Fruit fly (Drosophila melanogaster) whole organism, pupa: ENCODE measurements around the gene Sidpn.

Source experiments
- CG17806 ChIP-seq: fragments of 200-800 bp; sonication (Bioruptor generic); optimal IDR thresholded peaks from 2 replicates; lab custom pipeline; 2018; ENCODE audit warnings: missing biosample characterization, mild to moderate bottlenecking, missing genetic modification characterization, moderate library complexity
- CG8301 ChIP-seq: fragments of 200-800 bp; sonication (Bioruptor generic); optimal IDR thresholded peaks from 2 replicates; lab custom pipeline; 2018; ENCODE audit warnings: missing biosample characterization, mild to moderate bottlenecking, missing genetic modification characterization
- Pif1A ChIP-seq: fragments of 200-800 bp; sonication (Bioruptor generic); optimal IDR thresholded peaks from 3 replicates; lab custom pipeline; 2016; ENCODE audit warnings: missing biosample characterization, missing genetic modification characterization
- gl ChIP-seq: fragments of 200-800 bp; sonication (Bioruptor generic); optimal IDR thresholded peaks from 2 replicates; lab custom pipeline; 2018; ENCODE audit warnings: missing biosample characterization, mild to moderate bottlenecking, missing genetic modification characterization

- TF ChIP-seq CG8301 (tag; lab: Kevin White, UChicago) (no peak), gl (tag; lab: Kevin White, UChicago) (no peak), Pif1A (GFP tag; lab: Kevin White, UChicago) (no peak), CG17806 (no peak)
These were observed 16.9 kb upstream of the Sidpn start, which contains the start of gene robl37BC for dm6 chr2L:19010566-19010965.
